Worm (Caenorhabditis elegans) whole organism, midembryonic: ENCODE results near the gene T06D8.10.

Source experiments
- T22C8.4 ChIP-seq: fragments of 200-800 bp; sonication (Bioruptor generic); IDR thresholded peaks from 2 replicates; pipeline ENCODE4 v1.3.6; 2022; ENCODE audit warnings: missing genetic modification characterization, missing compliant biosample characterization
- cog-1 ChIP-seq: sonication (generic microtip); optimal IDR thresholded peaks from 2 replicates; lab custom pipeline; 2016; ENCODE audit warnings: missing genetic modification characterization, missing compliant biosample characterization
- flt-1 ChIP-seq: fragments of 200-800 bp; sonication (Bioruptor generic); IDR thresholded peaks from 2 replicates; pipeline ENCODE4 v1.3.6; 2022; ENCODE audit warnings: missing genetic modification characterization, missing compliant biosample characterization
- klf-2 ChIP-seq: fragments of 200-800 bp; sonication (Bioruptor generic); conservative IDR thresholded peaks from 2 replicates; pipeline ENCODE4 v1.3.6; 2022; ENCODE audit warnings: missing genetic modification reagents, missing genetic modification characterization, missing compliant biosample characterization
- med-1 ChIP-seq: sonication (generic microtip); optimal IDR thresholded peaks from 2 replicates; lab custom pipeline; 2017; ENCODE audit warnings: missing genetic modification characterization, mild to moderate bottlenecking, missing compliant biosample characterization, antibody characterized with exemption, missing genetic modification reagents; ENCODE audit not compliant: insufficient read depth
- ref-1 ChIP-seq: fragments of 200-800 bp; sonication (Bioruptor generic); conservative IDR thresholded peaks from 2 replicates; pipeline ENCODE4 v1.3.6; 2022; ENCODE audit warnings: missing genetic modification reagents, missing genetic modification characterization, missing compliant biosample characterization
- tab-1 ChIP-seq: fragments of 200-800 bp; sonication (Bioruptor generic); IDR thresholded peaks from 2 replicates; pipeline ENCODE4 v1.3.6; 2022; ENCODE audit warnings: missing genetic modification characterization, missing compliant biosample characterization
- ztf-23 ChIP-seq: fragments of 200-800 bp; sonication (Bioruptor generic); IDR thresholded peaks from 2 replicates; pipeline ENCODE4 v1.3.6; 2022; ENCODE audit warnings: missing genetic modification reagents, missing genetic modification characterization, missing compliant biosample characterization
- ztf-29 ChIP-seq: fragments of 200-800 bp; sonication (Bioruptor generic); IDR thresholded peaks from 2 replicates; pipeline ENCODE4 v1.3.6; 2022; ENCODE audit warnings: missing genetic modification reagents, missing genetic modification characterization, missing compliant biosample characterization

The T06D8.10 gene

ce11 chrII:11281666-11282065 is 34.4 kb upstream of the T06D8.10 start, which contains the start of gene unc-130:
unc-130 (plus strand) TSS chrII:11281966.
- TF ChIP-seq med-1 (GFP tag; lab: Kevin White, UChicago), result no peak
- TF ChIP-seq ztf-23 (GFP tag; lab: Robert Waterston, UW), result no peak
- no peak for TF ChIP-seq flt-1 (GFP tag; lab: Robert Waterston, UW)
- TF ChIP-seq ztf-29 (GFP tag; lab: Robert Waterston, UW), result no peak
- TF ChIP-seq klf-2 (GFP tag; lab: Robert Waterston, UW), result no peak
- no peak for TF ChIP-seq ref-1 (GFP tag; lab: Robert Waterston, UW)
- no peak for TF ChIP-seq T22C8.4 (GFP tag; lab: Robert Waterston, UW)
- no peak for TF ChIP-seq cog-1 (tag; lab: Kevin White, UChicago)
- TF ChIP-seq tab-1 (GFP tag; lab: Robert Waterston, UW), result no peak

- TF ChIP-seq T22C8.4 (GFP tag; lab: Robert Waterston, UW) (no peak), flt-1 (GFP tag; lab: Robert Waterston, UW) (no peak), ztf-29 (GFP tag; lab: Robert Waterston, UW) (no peak), tab-1 (GFP tag; lab: Robert Waterston, UW) (no peak), ref-1 (GFP tag; lab: Robert Waterston, UW) (no peak)
These were observed 33.9 kb upstream of the T06D8.10 start for ce11 chrII:11281177-11281576.

ce11 chrII:11279971-11280370 is 32.7 kb upstream of the T06D8.10 start:
- TF ChIP-seq cog-1 (tag; lab: Kevin White, UChicago), result no peak
- TF ChIP-seq tab-1 (GFP tag; lab: Robert Waterston, UW), result no peak
- no peak for TF ChIP-seq klf-2 (GFP tag; lab: Robert Waterston, UW)
- no peak for TF ChIP-seq ztf-29 (GFP tag; lab: Robert Waterston, UW)
- no peak for TF ChIP-seq med-1 (GFP tag; lab: Kevin White, UChicago)
- TF ChIP-seq ref-1 (GFP tag; lab: Robert Waterston, UW), result no peak
- TF ChIP-seq ztf-23 (GFP tag; lab: Robert Waterston, UW), result no peak
- no peak for TF ChIP-seq T22C8.4 (GFP tag; lab: Robert Waterston, UW)
- no peak for TF ChIP-seq flt-1 (GFP tag; lab: Robert Waterston, UW)

ce11 chrII:11276879-11277278 is 29.6 kb upstream of the T06D8.10 start:
- TF ChIP-seq ztf-23 (GFP tag; lab: Robert Waterston, UW), result no peak
- no peak for TF ChIP-seq ref-1 (GFP tag; lab: Robert Waterston, UW)
- no peak for TF ChIP-seq tab-1 (GFP tag; lab: Robert Waterston, UW)
- no peak for TF ChIP-seq T22C8.4 (GFP tag; lab: Robert Waterston, UW)
- no peak for TF ChIP-seq klf-2 (GFP tag; lab: Robert Waterston, UW)
- TF ChIP-seq cog-1 (tag; lab: Kevin White, UChicago), result no peak
- TF ChIP-seq ztf-29 (GFP tag; lab: Robert Waterston, UW), result no peak
- no peak for TF ChIP-seq med-1 (GFP tag; lab: Kevin White, UChicago)
- no peak for TF ChIP-seq flt-1 (GFP tag; lab: Robert Waterston, UW)

- TF ChIP-seq cog-1 (tag; lab: Kevin White, UChicago) (no peak), flt-1 (GFP tag; lab: Robert Waterston, UW) (no peak), ref-1 (GFP tag; lab: Robert Waterston, UW) (no peak), med-1 (GFP tag; lab: Kevin White, UChicago) (no peak), ztf-29 (GFP tag; lab: Robert Waterston, UW) (no peak), klf-2 (GFP tag; lab: Robert Waterston, UW) (no peak)
These were observed 28.2 kb upstream of the T06D8.10 start for ce11 chrII:11275484-11275883.

ce11 chrII:11274876-11275275 is 27.6 kb upstream of the T06D8.10 start:
- TF ChIP-seq flt-1 (GFP tag; lab: Robert Waterston, UW) (no peak), cog-1 (tag; lab: Kevin White, UChicago) (no peak), T22C8.4 (GFP tag; lab: Robert Waterston, UW) (no peak), ztf-29 (GFP tag; lab: Robert Waterston, UW) (no peak), tab-1 (GFP tag; lab: Robert Waterston, UW) (no peak), med-1 (GFP tag; lab: Kevin White, UChicago) (no peak), klf-2 (GFP tag; lab: Robert Waterston, UW) (no peak), ztf-23 (GFP tag; lab: Robert Waterston, UW) (no peak), ref-1 (GFP tag; lab: Robert Waterston, UW) (no peak)

- no peak for TF ChIP-seq flt-1 (GFP tag; lab: Robert Waterston, UW)
- no peak for TF ChIP-seq ztf-29 (GFP tag; lab: Robert Waterston, UW)
- no peak for TF ChIP-seq ztf-23 (GFP tag; lab: Robert Waterston, UW)
- no peak for TF ChIP-seq klf-2 (GFP tag; lab: Robert Waterston, UW)
- TF ChIP-seq cog-1 (tag; lab: Kevin White, UChicago), result no peak
- no peak for TF ChIP-seq med-1 (GFP tag; lab: Kevin White, UChicago)
- TF ChIP-seq T22C8.4 (GFP tag; lab: Robert Waterston, UW), result no peak
These were observed 23.5 kb upstream of the T06D8.10 start for ce11 chrII:11270829-11271228.

- TF ChIP-seq klf-2 (GFP tag; lab: Robert Waterston, UW), result no peak
- TF ChIP-seq med-1 (GFP tag; lab: Kevin White, UChicago), result no peak
- TF ChIP-seq ref-1 (GFP tag; lab: Robert Waterston, UW), result no peak
- TF ChIP-seq ztf-23 (GFP tag; lab: Robert Waterston, UW), result no peak
- TF ChIP-seq ztf-29 (GFP tag; lab: Robert Waterston, UW), result no peak
- TF ChIP-seq tab-1 (GFP tag; lab: Robert Waterston, UW), result no peak
- no peak for TF ChIP-seq T22C8.4 (GFP tag; lab: Robert Waterston, UW)
- TF ChIP-seq cog-1 (tag; lab: Kevin White, UChicago), result no peak
- TF ChIP-seq flt-1 (GFP tag; lab: Robert Waterston, UW), result no peak
These were observed 21.5 kb upstream of the T06D8.10 start, which contains the start of gene cut-1 for ce11 chrII:11268822-11269221. cut-1 (plus strand) TSS chrII:11269122.

- no peak for TF ChIP-seq med-1 (GFP tag; lab: Kevin White, UChicago)
These were observed 13.9 kb upstream of the T06D8.10 start, which contains the start of gene T05B9.1 for ce11 chrII:11261173-11261572. T05B9.1 (minus strand) TSS chrII:11261192.
